Worm (Caenorhabditis elegans): Measurements from ENCODE around the gene arrd-9.

Gene arrd-9

ce11 chrII:12459422-12459821, 21.3 kb downstream of the arrd-9 start, which contains the start of gene tag-281 (continued):
- TF ChIP-seq F57C9.4 (tag; optimal IDR thresholded peaks at IDR 0.05) (no peak), lin-35 (GFP tag; optimal IDR thresholded peaks at IDR 0.05) (peak; percentile 36 to 96 (median 75)), Y56A3A.18 (GFP tag; IDR thresholded peaks at IDR 0.05) (no peak), B0019.2 (GFP tag; conservative IDR thresholded peaks at IDR 0.05) (no peak), ceh-58 (GFP tag; IDR thresholded peaks at IDR 0.05) (no peak), tbp1 (GFP tag; optimal IDR thresholded peaks at IDR 0.05) (peak; percentile 56), T07F8.4 (tag; optimal IDR thresholded peaks at IDR 0.05) (no peak), C17E4.6 (GFP tag; IDR thresholded peaks at IDR 0.05) (no peak), akir-1 (GFP tag; optimal IDR thresholded peaks at IDR 0.05) (no peak), F22D6.2 (tag; optimal IDR thresholded peaks at IDR 0.05) (no peak)

ce11 chrII:12457275-12457674, 23.4 kb downstream of the arrd-9 start, which contains the start of gene sre-38:
Gene sre-38, plus strand, starts transcription at chrII:12457575.
- TF ChIP-seq F37B4.10 (GFP tag; IDR thresholded peaks at IDR 0.05), result no peak
- no peak for TF ChIP-seq aptf-2 (GFP tag; conservative IDR thresholded peaks at IDR 0.05)

- TF ChIP-seq C17E4.6 (GFP tag; IDR thresholded peaks at IDR 0.05) (no peak), T26A5.8 (tag; optimal IDR thresholded peaks at IDR 0.05) (no peak), F55B11.4 (tag; optimal IDR thresholded peaks at IDR 0.05; ENCODE audit: borderline replicate concordance, insufficient read depth) (no peak), xnd-1 (tag; optimal IDR thresholded peaks at IDR 0.05) (no peak), bed-2 (GFP tag; IDR thresholded peaks at IDR 0.05) (no peak), lsy-27 (tag; optimal IDR thresholded peaks at IDR 0.05; ENCODE audit: borderline replicate concordance, insufficient read depth) (no peak), madf-8 (GFP tag; conservative IDR thresholded peaks at IDR 0.05) (no peak), ztf-25 (GFP tag; IDR thresholded peaks at IDR 0.05) (no peak), pha-4 (tag; optimal IDR thresholded peaks at IDR 0.05) (no peak), ama-1 (optimal IDR thresholded peaks at IDR 0.05) (no peak), ama-1 (GFP tag; optimal IDR thresholded peaks at IDR 0.05) (no peak), D2030.7 (GFP tag; IDR thresholded peaks at IDR 0.05) (no peak), pbrm-1 (GFP tag; IDR thresholded peaks at IDR 0.05) (no peak), madf-3 (GFP tag; IDR thresholded peaks at IDR 0.05) (no peak), efl-1 (GFP tag; optimal IDR thresholded peaks at IDR 0.05) (no peak), Y53G8AR.9 (GFP tag; conservative IDR thresholded peaks at IDR 0.05) (no peak), nfyb-1 (GFP tag; IDR thresholded peaks at IDR 0.05) (no peak), ztf-6 (GFP tag; IDR thresholded peaks at IDR 0.05) (no peak), rpc-1 (optimal IDR thresholded peaks at IDR 0.05) (no peak), rpc-1 (tag; optimal IDR thresholded peaks at IDR 0.05) (no peak), ztf-22 (GFP tag; optimal IDR thresholded peaks at IDR 0.05) (no peak)
These were observed 24.1 kb downstream of the arrd-9 start, which contains the start of gene sre-32 for ce11 chrII:12456633-12457032. Gene sre-32, minus strand, starts transcription at chrII:12456733.

- TF ChIP-seq cebp-2 (GFP tag; IDR thresholded peaks at IDR 0.05), result no peak
- no peak for TF ChIP-seq mel-28 (tag; optimal IDR thresholded peaks at IDR 0.05; ENCODE audit: borderline replicate concordance)
- no peak for TF ChIP-seq F52B5.7 (tag; optimal IDR thresholded peaks at IDR 0.05)
- no peak for TF ChIP-seq rpc-1 (optimal IDR thresholded peaks at IDR 0.05)
- no peak for TF ChIP-seq rpc-1 (tag; optimal IDR thresholded peaks at IDR 0.05)
- TF ChIP-seq F55B11.4 (tag; optimal IDR thresholded peaks at IDR 0.05; ENCODE audit: borderline replicate concordance, insufficient read depth), result no peak
- no peak for TF ChIP-seq ekl-4 (GFP tag; IDR thresholded peaks at IDR 0.05)
- TF ChIP-seq nhr-179 (tag; optimal IDR thresholded peaks at IDR 0.05), result no peak
- TF ChIP-seq F57A8.1 (GFP tag; optimal IDR thresholded peaks at IDR 0.05), result no peak
- no peak for TF ChIP-seq nhr-27 (tag; optimal IDR thresholded peaks at IDR 0.05)
- TF ChIP-seq let-526 (GFP tag; IDR thresholded peaks at IDR 0.05), result no peak
- no peak for TF ChIP-seq F37B4.10 (GFP tag; IDR thresholded peaks at IDR 0.05)
- TF ChIP-seq ztf-6 (GFP tag; IDR thresholded peaks at IDR 0.05), result no peak
- TF ChIP-seq gei-17 (GFP tag; optimal IDR thresholded peaks at IDR 0.05), result no peak
- TF ChIP-seq hlh-26 (GFP tag; conservative IDR thresholded peaks at IDR 0.05), result no peak
- no peak for TF ChIP-seq nfya-2 (GFP tag; IDR thresholded peaks at IDR 0.05)
- TF ChIP-seq cebp-1 (GFP tag; IDR thresholded peaks at IDR 0.05), result no peak
- no peak for TF ChIP-seq cebp-1 (tag; optimal IDR thresholded peaks at IDR 0.05)
- no peak for TF ChIP-seq F57C9.4 (tag; optimal IDR thresholded peaks at IDR 0.05)
These were observed 27.9 kb downstream of the arrd-9 start, which contains the start of the genes sre-35 and sre-33 for ce11 chrII:12452754-12453352. Gene sre-35, minus strand, starts transcription at chrII:12452854. Gene sre-33, plus strand, starts transcription at chrII:12453302.
